Worm (Caenorhabditis elegans) whole organism, L3 larva: Measurements from ENCODE around the gene mfsd-11.

Experiments used
- aly-2 ChIP-seq: fragments of 150-350 bp; optimal IDR thresholded peaks from 2 replicates; lab custom pipeline; 2014; ENCODE audit warnings: missing biosample characterization, missing genetic modification characterization
- ceh-16 ChIP-seq: sonication (generic microtip); optimal IDR thresholded peaks from 2 replicates; lab custom pipeline; 2017; ENCODE audit warnings: missing biosample characterization, missing genetic modification characterization
- elt-2 ChIP-seq: sonication (generic microtip); optimal IDR thresholded peaks from 2 replicates; lab custom pipeline; 2016; ENCODE audit warnings: missing genetic modification reagents, mild to moderate bottlenecking, missing genetic modification characterization, missing compliant biosample characterization
- lin-39 ChIP-seq: fragments of 150-350 bp; optimal IDR thresholded peaks from 2 replicates; lab custom pipeline; 2018; ENCODE audit warnings: missing biosample characterization, missing genetic modification reagents, missing genetic modification characterization
- nfya-1 ChIP-seq: sonication (generic microtip); optimal IDR thresholded peaks from 2 replicates; lab custom pipeline; 2017; ENCODE audit warnings: missing genetic modification characterization, mild to moderate bottlenecking, missing compliant biosample characterization, antibody characterized with exemption, moderate library complexity; ENCODE audit not compliant: insufficient read depth
- nhr-23 ChIP-seq: fragments of 150-350 bp; optimal IDR thresholded peaks from 2 replicates; lab custom pipeline; 2014; ENCODE audit warnings: missing biosample characterization, missing genetic modification reagents, missing genetic modification characterization
- nhr-76 ChIP-seq: fragments of 150-350 bp; sonication (generic microtip); optimal IDR thresholded peaks from 5 replicates; lab custom pipeline; 2014; ENCODE audit warnings: missing biosample characterization, missing genetic modification characterization
- unc-62 ChIP-seq: fragments of 150-350 bp; sonication (generic microtip); optimal IDR thresholded peaks from 4 replicates; lab custom pipeline; 2014; ENCODE audit warnings: missing biosample characterization, missing genetic modification reagents, missing genetic modification characterization

DNA sequence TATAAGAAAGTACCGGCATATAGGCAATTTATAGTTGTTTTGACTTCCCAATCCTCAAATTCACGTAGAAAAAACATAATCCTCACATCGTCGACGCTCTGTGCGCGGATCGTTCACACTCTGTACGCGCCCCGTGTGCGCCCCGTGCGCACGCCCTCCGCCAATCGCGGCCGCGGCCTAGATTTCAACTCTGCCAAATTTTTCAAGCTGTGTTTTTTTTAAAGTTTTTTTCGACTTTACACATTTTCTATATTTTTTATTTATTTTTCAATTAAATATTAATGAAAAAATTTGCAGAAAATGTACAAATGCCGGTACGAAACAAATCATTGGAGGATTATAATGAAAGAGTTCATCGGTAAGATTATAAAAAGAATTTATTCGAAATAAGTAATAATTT is 30.8 kb downstream of the mfsd-11 start, which contains the start of gene T01H10.11:
- no peak for TF ChIP-seq unc-62 (GFP tag; lab: Kevin White, UChicago)
- no peak for TF ChIP-seq nhr-76
- no peak for TF ChIP-seq lin-39 (tag; lab: Kevin White, UChicago)
- no peak for TF ChIP-seq ceh-16 (tag; lab: Kevin White, UChicago)
- TF ChIP-seq nhr-23 (tag; lab: Kevin White, UChicago): no peak
- TF ChIP-seq nfya-1 (tag; lab: Kevin White, UChicago): no peak
- no peak for TF ChIP-seq aly-2
- TF ChIP-seq elt-2 (tag; lab: Kevin White, UChicago): no peak
